Worm (Caenorhabditis elegans) whole organism, L4/young adult: ENCODE results near the gene Y51H7C.41.
"Not testable (repeated sequence)": the region's sequence is repeated elsewhere in the genome, so short reads cannot be mapped to it uniquely, and the experiment has no call there.

ENCODE experiments used
- W03F9.2 ChIP-seq: fragments of 150-350 bp; optimal IDR thresholded peaks from 2 replicates; lab custom pipeline; 2014; ENCODE audit warnings: missing biosample characterization, missing genetic modification characterization
- dao-5 ChIP-seq: sonication (generic microtip); optimal IDR thresholded peaks from 2 replicates; lab custom pipeline; 2016; ENCODE audit warnings: missing genotype, missing genetic modification characterization, moderate library complexity, missing compliant biosample characterization
- him-1 ChIP-seq: sonication (generic microtip); optimal IDR thresholded peaks from 2 replicates; lab custom pipeline; 2016; ENCODE audit warnings: missing genotype, missing genetic modification reagents, missing genetic modification characterization, missing compliant biosample characterization

The Y51H7C.41 gene

ce11 chrII:1436715-1437114 is 33.6 kb downstream of the Y51H7C.41 start:
- TF ChIP-seq W03F9.2 (tag; lab: Kevin White, UChicago), result no peak
- TF ChIP-seq dao-5, result no peak
- no peak for TF ChIP-seq him-1 (tag; lab: Kevin White, UChicago)

- TF ChIP-seq him-1 (tag; lab: Kevin White, UChicago) (no peak), W03F9.2 (tag; lab: Kevin White, UChicago) (no peak), dao-5 (no peak)
Observed at ce11 chrII:1437449-1438335, 34.6 kb downstream of the Y51H7C.41 start, which contains the start of gene nol-6. Gene nol-6, minus strand, starts transcription at chrII:1437499.

- TF ChIP-seq dao-5 (no peak), W03F9.2 (tag; lab: Kevin White, UChicago) (no peak), him-1 (tag; lab: Kevin White, UChicago) (no peak)
Observed at ce11 chrII:1438336-1438589, 35.1 kb downstream of the Y51H7C.41 start, which contains the start of gene Y51H7C.3. Gene Y51H7C.3, plus strand, starts transcription at chrII:1438490.

- TF ChIP-seq him-1 (tag; lab: Kevin White, UChicago) (no peak), dao-5 (no peak), W03F9.2 (tag; lab: Kevin White, UChicago) (no peak)
Observed at ce11 chrII:1441479-1441878, 38.4 kb downstream of the Y51H7C.41 start.

ce11 chrII:1444911-1445310 is 41.8 kb downstream of the Y51H7C.41 start, which contains the start of gene scl-17:
Gene scl-17, plus strand, starts transcription at chrII:1445211.
- TF ChIP-seq W03F9.2 (tag; lab: Kevin White, UChicago), result no peak

- not testable (repeated sequence) for TF ChIP-seq dao-5; W03F9.2 (tag; lab: Kevin White, UChicago); him-1 (tag; lab: Kevin White, UChicago)
Observed at ce11 chrII:1446696-1447293, 43.7 kb downstream of the Y51H7C.41 start, which contains the start of gene Y51H7C.12. Gene Y51H7C.12, minus strand, starts transcription at chrII:1446746.
